Fruit fly (Drosophila melanogaster) whole organism: ENCODE results near the gene CG3625.

Experiments used
- Dll ChIP-seq: fragments of >200 bp; optimal IDR thresholded peaks from 2 replicates; lab custom pipeline; 2017
- pan ChIP-seq: fragments of >200 bp; optimal IDR thresholded peaks from 2 replicates; lab custom pipeline; 2017

DNA sequence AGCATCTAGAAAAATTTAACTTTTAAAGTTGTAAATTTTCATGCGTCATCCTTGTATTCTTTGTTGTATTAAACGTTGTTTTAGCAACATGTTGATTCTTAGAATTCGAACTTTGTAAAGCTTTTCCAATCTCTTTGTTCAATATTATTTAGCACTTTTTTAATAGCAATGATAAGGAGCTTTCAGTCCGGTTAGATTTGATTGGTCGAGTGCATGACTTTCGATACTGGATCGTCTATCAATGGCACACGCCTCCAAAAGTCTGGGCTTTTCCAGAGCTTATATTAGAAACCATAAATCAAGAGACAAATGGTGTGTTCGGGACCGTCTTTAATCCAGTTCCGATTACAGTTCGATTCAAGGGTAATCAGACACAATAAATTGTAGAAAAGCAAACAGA lies 28.1 kb upstream of the CG3625 start:
- TF ChIP-seq Dll (no peak), pan (lab: Kevin White, UChicago) (no peak)
